Fruit fly (Drosophila melanogaster) whole organism, prepupa: Measurements from ENCODE around the gene Gdh.

ENCODE experiments used
- Blimp-1 ChIP-seq: fragments of 200-800 bp; sonication (Bioruptor generic); optimal IDR thresholded peaks from 3 replicates; lab custom pipeline; 2017; ENCODE audit warnings: missing biosample characterization, missing genetic modification characterization, mild to moderate bottlenecking, moderate library complexity, missing genetic modification reagents
- CG6808 ChIP-seq: fragments of 200-800 bp; sonication (Bioruptor generic); optimal IDR thresholded peaks from 3 replicates; lab custom pipeline; 2017; ENCODE audit warnings: missing biosample characterization, missing genetic modification characterization, mild to moderate bottlenecking, moderate library complexity, missing genetic modification reagents
- Eip78C ChIP-seq: fragments of 200-800 bp; sonication (Bioruptor generic); peaks from one replicate; lab custom pipeline; 2016; ENCODE audit warnings: missing biosample characterization, missing genetic modification characterization
- Ets96B ChIP-seq: fragments of 200-800 bp; optimal IDR thresholded peaks from 2 replicates; lab custom pipeline; 2019; ENCODE audit warnings: missing biosample characterization, mild to moderate bottlenecking, missing genetic modification characterization, moderate library complexity
- Hr39 ChIP-seq: fragments of 200-800 bp; sonication (Bioruptor generic); optimal IDR thresholded peaks from 2 replicates; lab custom pipeline; 2016; ENCODE audit warnings: missing biosample characterization, missing genetic modification characterization
- eg ChIP-seq: fragments of 200-800 bp; sonication (Bioruptor generic); IDR thresholded peaks from 3 replicates; pipeline ENCODE4 v1.3.6; 2022; ENCODE audit warnings: missing biosample characterization, missing genetic modification characterization
- salr ChIP-seq, 2 experiments: fragments of 200-800 bp; sonication (Bioruptor generic); optimal IDR thresholded peaks; 3 replicates each; lab custom pipeline; 2016 to 2018; ENCODE audit warnings: missing biosample characterization in 2 of 2, missing genetic modification characterization in 2 of 2, mild to moderate bottlenecking in 1 of 2

dm6 chr3R:23914415-23915041 is 28.4 kb downstream of the Gdh start:
- no peak for TF ChIP-seq CG6808 (GFP tag; lab: Kevin White, UChicago)
- no peak for TF ChIP-seq Eip78C (GFP tag; lab: Kevin White, UChicago)
- no peak for TF ChIP-seq Blimp-1 (GFP tag; lab: Kevin White, UChicago)
- no peak for TF ChIP-seq Hr39 (GFP tag; lab: Kevin White, UChicago)
- no peak for TF ChIP-seq salr (GFP tag; optimal IDR thresholded peaks at IDR 0.05; lab: Kevin White, UChicago)
- no peak for TF ChIP-seq Ets96B (tag; lab: Kevin White, UChicago)
- no peak for TF ChIP-seq eg (GFP tag; lab: Robert Waterston, UW)
